Fruit fly (Drosophila melanogaster) whole organism, embryonic: ENCODE results near the gene Rab19.
A peak's percentile ranks its signal among the peaks of the same experiment; 100 is the strongest.

Experiments
- Ada2b ChIP-seq: fragments of 200-800 bp; sonication (Bioruptor generic); IDR thresholded peaks from 2 replicates; pipeline ENCODE4 v1.3.6; 2022; ENCODE audit warnings: missing biosample characterization, missing genetic modification characterization
- Antp ChIP-seq: fragments of 200-800 bp; sonication (Bioruptor generic); optimal IDR thresholded peaks from 3 replicates; lab custom pipeline; 2016; ENCODE audit warnings: missing biosample characterization, missing genetic modification characterization
- BtbVII ChIP-seq: fragments of 200-800 bp; sonication (Bioruptor generic); optimal IDR thresholded peaks from 3 replicates; lab custom pipeline; 2017; ENCODE audit warnings: missing biosample characterization, mild to moderate bottlenecking, missing genetic modification characterization
- CG10543 ChIP-seq: fragments of 200-800 bp; sonication (Bioruptor generic); optimal IDR thresholded peaks from 3 replicates; lab custom pipeline; 2017; ENCODE audit warnings: missing biosample characterization, mild to moderate bottlenecking, missing genetic modification characterization, moderate library complexity
- CG11247 ChIP-seq: fragments of 200-800 bp; sonication (Bioruptor generic); IDR thresholded peaks from 2 replicates; pipeline ENCODE4 v1.3.6; 2022; ENCODE audit warnings: missing biosample characterization, missing genetic modification characterization
- CG11456 ChIP-seq: fragments of 200-800 bp; sonication (Bioruptor generic); IDR thresholded peaks from 3 replicates; pipeline ENCODE4 v1.3.6; 2022; ENCODE audit warnings: missing biosample characterization, missing genetic modification characterization
- CG13424 ChIP-seq: fragments of 200-800 bp; sonication (Bioruptor generic); optimal IDR thresholded peaks from 2 replicates; lab custom pipeline; 2019; ENCODE audit warnings: missing biosample characterization, mild to moderate bottlenecking, missing genetic modification characterization, moderate library complexity
- CG13775 ChIP-seq: fragments of 200-800 bp; sonication (Bioruptor generic); optimal IDR thresholded peaks from 3 replicates; lab custom pipeline; 2017; ENCODE audit warnings: missing biosample characterization, mild to moderate bottlenecking, missing genetic modification characterization
- CG15269 ChIP-seq: fragments of 200-800 bp; sonication (Bioruptor generic); optimal IDR thresholded peaks from 2 replicates; lab custom pipeline; 2018; ENCODE audit warnings: missing biosample characterization, mild to moderate bottlenecking, missing genetic modification characterization, moderate library complexity
- CG1602 ChIP-seq: fragments of 200-800 bp; sonication (Bioruptor generic); optimal IDR thresholded peaks from 3 replicates; lab custom pipeline; 2016; ENCODE audit warnings: missing biosample characterization, missing genetic modification characterization
- CG17186 ChIP-seq: fragments of 200-800 bp; sonication (Bioruptor generic); optimal IDR thresholded peaks from 3 replicates; lab custom pipeline; 2017; ENCODE audit warnings: missing biosample characterization, missing genetic modification reagents, missing genetic modification characterization
- CG17568 ChIP-seq: fragments of 200-800 bp; sonication (Bioruptor generic); optimal IDR thresholded peaks from 2 replicates; lab custom pipeline; 2018; ENCODE audit warnings: missing biosample characterization, mild to moderate bottlenecking, missing genetic modification characterization, moderate library complexity
- CG2120 ChIP-seq: fragments of 200-800 bp; sonication (Bioruptor generic); optimal IDR thresholded peaks from 3 replicates; lab custom pipeline; 2016; ENCODE audit warnings: missing biosample characterization, missing genetic modification characterization
- CG3065 ChIP-seq: fragments of 200-800 bp; sonication (Bioruptor generic); optimal IDR thresholded peaks from 2 replicates; lab custom pipeline; 2016; ENCODE audit warnings: missing biosample characterization, missing genetic modification characterization
- CG6254 ChIP-seq: fragments of 200-800 bp; sonication (Bioruptor generic); optimal IDR thresholded peaks from 3 replicates; lab custom pipeline; 2017; ENCODE audit warnings: mild to moderate bottlenecking, missing biosample characterization, missing genetic modification reagents, missing genetic modification characterization
- CG7839 ChIP-seq: fragments of 200-800 bp; sonication (Bioruptor generic); optimal IDR thresholded peaks from 3 replicates; lab custom pipeline; 2018; ENCODE audit warnings: missing biosample characterization, mild to moderate bottlenecking, missing genetic modification characterization, moderate library complexity
- CG8388 ChIP-seq: fragments of 200-800 bp; sonication (Bioruptor generic); optimal IDR thresholded peaks from 2 replicates; lab custom pipeline; 2019; ENCODE audit warnings: missing biosample characterization, mild to moderate bottlenecking, missing genetic modification characterization, moderate library complexity
- CG8478 ChIP-seq: fragments of >200 bp; optimal IDR thresholded peaks from 2 replicates; lab custom pipeline; 2018
- CG9932 ChIP-seq: fragments of 200-800 bp; sonication (Bioruptor generic); IDR thresholded peaks from 2 replicates; pipeline ENCODE4 v1.3.6; 2022; ENCODE audit warnings: missing biosample characterization, missing genetic modification characterization
- CTCF ChIP-seq: fragments of 200-800 bp; sonication (Bioruptor generic); optimal IDR thresholded peaks from 2 replicates; lab custom pipeline; 2017; ENCODE audit warnings: missing biosample characterization, mild to moderate bottlenecking, missing genetic modification characterization, moderate library complexity
- Chrac-16 ChIP-seq: fragments of 200-800 bp; sonication (Bioruptor generic); optimal IDR thresholded peaks from 3 replicates; lab custom pipeline; 2016; ENCODE audit warnings: missing biosample characterization, missing genetic modification characterization
- CoRest ChIP-seq: fragments of 200-800 bp; sonication (Bioruptor generic); optimal IDR thresholded peaks from 3 replicates; lab custom pipeline; 2018; ENCODE audit warnings: missing biosample characterization, mild to moderate bottlenecking, missing genetic modification characterization, moderate library complexity
- D19A ChIP-seq: fragments of 200-800 bp; optimal IDR thresholded peaks from 3 replicates; lab custom pipeline; 2019; ENCODE audit warnings: missing biosample characterization, mild to moderate bottlenecking, missing genetic modification characterization, moderate library complexity
- Ets65A ChIP-seq: fragments of 200-800 bp; sonication (Bioruptor generic); peaks from one replicate; lab custom pipeline; 2016; ENCODE audit warnings: missing biosample characterization, missing genetic modification characterization
- Fer1 ChIP-seq: fragments of 200-800 bp; sonication (Bioruptor generic); optimal IDR thresholded peaks from 2 replicates; lab custom pipeline; 2017; ENCODE audit warnings: missing biosample characterization, mild to moderate bottlenecking, missing genetic modification characterization
- H2.0 ChIP-seq: fragments of 200-800 bp; sonication (Bioruptor generic); IDR thresholded peaks from 2 replicates; pipeline ENCODE4 v1.3.6; 2022; ENCODE audit warnings: missing biosample characterization, missing genetic modification characterization
- HHEX ChIP-seq: fragments of 200-800 bp; sonication (Bioruptor generic); optimal IDR thresholded peaks from 3 replicates; lab custom pipeline; 2017; ENCODE audit warnings: missing biosample characterization, mild to moderate bottlenecking, missing genetic modification characterization, missing genetic modification reagents
- HLH54F ChIP-seq: fragments of 200-800 bp; sonication (Bioruptor generic); optimal IDR thresholded peaks from 3 replicates; lab custom pipeline; 2016; ENCODE audit warnings: missing biosample characterization, missing genetic modification characterization
- Hr39 ChIP-seq: fragments of >200 bp; optimal IDR thresholded peaks from 2 replicates; lab custom pipeline; 2017
- MBD-R2 ChIP-seq: fragments of 200-800 bp; sonication (Bioruptor generic); IDR thresholded peaks from 2 replicates; pipeline ENCODE4 v1.3.6; 2022; ENCODE audit warnings: missing biosample characterization, missing genetic modification characterization
- Med ChIP-seq: fragments of 200-800 bp; sonication (Bioruptor generic); peaks from one replicate; lab custom pipeline; 2016; ENCODE audit warnings: missing biosample characterization, missing genetic modification characterization, mild to moderate bottlenecking, inconsistent platforms, moderate library complexity
- NFAT ChIP-seq: fragments of 200-800 bp; sonication (Bioruptor generic); IDR thresholded peaks from 2 replicates; pipeline ENCODE4 v1.3.6; 2022; ENCODE audit warnings: missing biosample characterization, missing genetic modification characterization
- PHDP ChIP-seq: fragments of 200-800 bp; sonication (Bioruptor generic); optimal IDR thresholded peaks from 3 replicates; lab custom pipeline; 2018; ENCODE audit warnings: missing biosample characterization, mild to moderate bottlenecking, missing genetic modification characterization, moderate library complexity
- Rfx ChIP-seq: fragments of 200-800 bp; sonication (Bioruptor generic); IDR thresholded peaks from 2 replicates; pipeline ENCODE4 v1.3.6; 2022; ENCODE audit warnings: missing biosample characterization, missing genetic modification characterization
- Six4 ChIP-seq: fragments of 200-800 bp; sonication (Bioruptor generic); optimal IDR thresholded peaks from 2 replicates; lab custom pipeline; 2016; ENCODE audit warnings: missing biosample characterization, missing genetic modification characterization
- TFAM ChIP-seq: fragments of 200-800 bp; sonication (Bioruptor generic); optimal IDR thresholded peaks from 2 replicates; lab custom pipeline; 2017; ENCODE audit warnings: missing biosample characterization, missing genetic modification characterization, inconsistent platforms
- al ChIP-seq: fragments of 200-800 bp; sonication (Bioruptor generic); IDR thresholded peaks from 2 replicates; pipeline ENCODE4 v1.3.6; 2022; ENCODE audit warnings: missing biosample characterization, missing genetic modification characterization
- az2 ChIP-seq: fragments of 200-800 bp; sonication (Bioruptor generic); optimal IDR thresholded peaks from 3 replicates; lab custom pipeline; 2016; ENCODE audit warnings: missing biosample characterization, missing genetic modification characterization
- bigmax ChIP-seq: fragments of 200-800 bp; sonication (Bioruptor generic); optimal IDR thresholded peaks from 2 replicates; lab custom pipeline; 2018; ENCODE audit warnings: missing biosample characterization, mild to moderate bottlenecking, missing genetic modification characterization
- cas ChIP-seq: fragments of 200-800 bp; sonication (Bioruptor generic); IDR thresholded peaks from 2 replicates; pipeline ENCODE4 v1.3.6; 2022; ENCODE audit warnings: missing biosample characterization, missing genetic modification characterization
- chn ChIP-seq: fragments of 200-800 bp; sonication (Bioruptor generic); optimal IDR thresholded peaks from 2 replicates; lab custom pipeline; 2016; ENCODE audit warnings: missing biosample characterization, missing genetic modification characterization
- ci ChIP-seq: fragments of 200-800 bp; sonication (Bioruptor generic); IDR thresholded peaks from 3 replicates; pipeline ENCODE4 v1.3.6; 2022; ENCODE audit warnings: missing biosample characterization, missing genetic modification characterization
- danr ChIP-seq: fragments of 200-800 bp; sonication (Bioruptor generic); IDR thresholded peaks from 2 replicates; pipeline ENCODE4 v1.3.6; 2022; ENCODE audit warnings: missing biosample characterization, missing genetic modification characterization
- esg ChIP-seq: fragments of 200-800 bp; sonication (Bioruptor generic); conservative IDR thresholded peaks from 2 replicates; pipeline ENCODE4 v1.3.6; 2022; ENCODE audit warnings: missing biosample characterization, missing genetic modification characterization
- fd102C ChIP-seq: fragments of 200-800 bp; sonication (Bioruptor generic); optimal IDR thresholded peaks from 2 replicates; lab custom pipeline; 2018; ENCODE audit warnings: missing biosample characterization, mild to moderate bottlenecking, missing genetic modification characterization, moderate library complexity
- hb ChIP-seq: fragments of 200-800 bp; sonication (Bioruptor generic); IDR thresholded peaks from 3 replicates; pipeline ENCODE4 v1.3.6; 2022; ENCODE audit warnings: missing biosample characterization, missing genetic modification characterization; ENCODE audit not compliant: partially characterized antibody
- lola ChIP-seq, 3 experiments: fragments of >200 bp in 2 of 3; fragments of 200-800 bp in 1 of 3; sonication (Bioruptor generic) in 1 of 3; optimal IDR thresholded peaks; 2 replicates each; lab custom pipeline; 2017 to 2019; ENCODE audit warnings: missing biosample characterization in 3 of 3, missing genetic modification characterization in 3 of 3, mild to moderate bottlenecking in 1 of 3, moderate library complexity in 1 of 3
- peb ChIP-seq: fragments of 200-800 bp; sonication (Bioruptor generic); IDR thresholded peaks from 2 replicates; pipeline ENCODE4 v1.3.6; 2022; ENCODE audit warnings: missing biosample characterization, missing genetic modification characterization
- sens-2 ChIP-seq: fragments of 200-800 bp; sonication (Bioruptor generic); IDR thresholded peaks from 2 replicates; pipeline ENCODE4 v1.3.6; 2022; ENCODE audit warnings: missing biosample characterization, missing genetic modification characterization
- sug ChIP-seq: fragments of 200-800 bp; optimal IDR thresholded peaks from 2 replicates; lab custom pipeline; 2019; ENCODE audit warnings: missing biosample characterization, mild to moderate bottlenecking, missing genetic modification characterization, moderate library complexity
- z ChIP-seq: fragments of 200-800 bp; sonication (Bioruptor generic); IDR thresholded peaks from 3 replicates; pipeline ENCODE4 v1.3.6; 2022; ENCODE audit warnings: missing biosample characterization, missing genetic modification characterization

Gene Rab19

dm6 chr3L:8312290-8312689 is 15.5 kb downstream of the Rab19 start:
- TF ChIP-seq peb (GFP tag; lab: Robert Waterston, UW) (0 out of 2 replicates have a peak, but pooled peaks have one; percentile 12), ci (0 out of 3 replicates have a peak, but pooled peaks have one; percentile 21), NFAT (GFP tag; lab: Robert Waterston, UW) (peak; percentile 16; the same call in 1 of the 2 replicates), sug (tag; lab: Kevin White, UChicago) (no peak), CG7839 (tag; lab: Kevin White, UChicago) (no peak), CoRest (tag; lab: Kevin White, UChicago) (no peak), CG3065 (GFP tag; lab: Kevin White, UChicago) (no peak), CG9932 (GFP tag; lab: Robert Waterston, UW) (peak; percentile 10; the same call in 1 of the 2 replicates), Hr39 (lab: Kevin White, UChicago) (peak; percentile 19), bigmax (GFP tag; lab: Kevin White, UChicago) (no peak), CG1602 (GFP tag; lab: Kevin White, UChicago) (no peak), CG8478 (lab: Kevin White, UChicago) (no peak), CG11456 (GFP tag; lab: Robert Waterston, UW) (0 out of 3 replicates have a peak, but pooled peaks have one; percentile 46), CTCF (no peak), TFAM (GFP tag; lab: Kevin White, UChicago) (no peak), D19A (tag; lab: Kevin White, UChicago) (no peak), CG6254 (GFP tag; lab: Kevin White, UChicago) (no peak), fd102C (GFP tag; lab: Kevin White, UChicago) (no peak), Ets65A (peak; percentile 91), hb (no peak), lola (GFP tag; optimal IDR thresholded peaks at IDR 0.05; lab: Kevin White, UChicago) (no peak), BtbVII (GFP tag; lab: Kevin White, UChicago) (no peak), CG11247 (GFP tag; lab: Robert Waterston, UW) (0 out of 2 replicates have a peak, but pooled peaks have one; percentile 24), danr (GFP tag; lab: Robert Waterston, UW) (no peak)
- TF ChIP-seq, all 482 proteins: peak for 8

- no peak for TF ChIP-seq MBD-R2 (GFP tag; lab: Robert Waterston, UW)
- TF ChIP-seq HHEX (GFP tag; lab: Kevin White, UChicago) = peak; percentile 4
- TF ChIP-seq CG13424 = peak; percentile 17
- TF ChIP-seq PHDP (tag; lab: Kevin White, UChicago) = peak; percentile 0
- no peak for TF ChIP-seq Antp (GFP tag; lab: Kevin White, UChicago)
- peak; percentile 29; the same call in 1 of the 2 replicates for TF ChIP-seq cas (GFP tag; lab: Robert Waterston, UW)
- peak; percentile 0 for TF ChIP-seq Six4 (GFP tag; lab: Kevin White, UChicago)
- 0 out of 3 replicates have a peak, but pooled peaks have one; percentile 19 for TF ChIP-seq z (GFP tag; lab: Robert Waterston, UW)
- TF ChIP-seq esg = no peak
- no peak for TF ChIP-seq hb
- TF ChIP-seq Ada2b (GFP tag; lab: Robert Waterston, UW) = peak; percentile 44; the same call in 1 of the 2 replicates
- TF ChIP-seq az2 (GFP tag; lab: Kevin White, UChicago) = peak; percentile 16
- TF ChIP-seq CG17186 (GFP tag; lab: Kevin White, UChicago) = no peak
- TF ChIP-seq al = 0 out of 2 replicates have a peak, but pooled peaks have one; percentile 4
- TF ChIP-seq CG13775 = peak; percentile 11
- peak; percentile 46 for TF ChIP-seq Fer1
- TF ChIP-seq chn (GFP tag; lab: Kevin White, UChicago) = peak; percentile 16
- TF ChIP-seq CG9932 (GFP tag; lab: Robert Waterston, UW) = peak; percentile 56
- peak; percentile 45; the same call in 1 of the 2 replicates for TF ChIP-seq Rfx (GFP tag; lab: Robert Waterston, UW)
- peak; percentile 85 for TF ChIP-seq Med (GFP tag; lab: Kevin White, UChicago)
- TF ChIP-seq CG8388 (GFP tag; lab: Kevin White, UChicago) = no peak
- TF ChIP-seq CG15269 = peak; percentile 32
- TF ChIP-seq CG10543 (GFP tag; lab: Kevin White, UChicago) = no peak
- TF ChIP-seq HLH54F (GFP tag; lab: Kevin White, UChicago) = no peak
- TF ChIP-seq sens-2 (GFP tag; lab: Robert Waterston, UW) = no peak
- peak; percentile 53 for TF ChIP-seq CG2120 (GFP tag; lab: Kevin White, UChicago)
- TF ChIP-seq NFAT (GFP tag; lab: Robert Waterston, UW) = peak; percentile 69
- peak; percentile 99 for TF ChIP-seq CG17568 (GFP tag; lab: Kevin White, UChicago)
- TF ChIP-seq Chrac-16 (GFP tag; lab: Kevin White, UChicago) = peak; percentile 9
- 0 out of 2 replicates have a peak, but pooled peaks have one; percentile 24 for TF ChIP-seq H2.0
These were observed 17.9 kb downstream of the Rab19 start for dm6 chr3L:8314788-8315140.
